Worm (Caenorhabditis elegans) whole organism, L1 larva: ENCODE data around the gene Y53G8B.1.

Source experiments
- C04F5.9 ChIP-seq: sonication (generic microtip); optimal IDR thresholded peaks from 2 replicates; lab custom pipeline; 2016; ENCODE audit warnings: missing genetic modification characterization, missing compliant biosample characterization
- elt-2 ChIP-seq: sonication (generic microtip); optimal IDR thresholded peaks from 2 replicates; lab custom pipeline; 2016; ENCODE audit warnings: missing genetic modification characterization, mild to moderate bottlenecking, inconsistent platforms, missing compliant biosample characterization, missing genetic modification reagents
- mdl-1 ChIP-seq, 2 experiments: fragments of 150-350 bp; optimal IDR thresholded peaks; 2 replicates each; lab custom pipeline; 2014 to 2017; ENCODE audit warnings: missing biosample characterization in 2 of 2, missing genetic modification characterization in 2 of 2, inconsistent platforms in 1 of 2
- mef-2 ChIP-seq: fragments of 150-350 bp; optimal IDR thresholded peaks from 2 replicates; lab custom pipeline; 2014; ENCODE audit warnings: missing biosample characterization, missing genetic modification characterization
- nhr-11 ChIP-seq: fragments of 150-350 bp; optimal IDR thresholded peaks from 2 replicates; lab custom pipeline; 2014; ENCODE audit warnings: missing biosample characterization, missing genetic modification characterization
- pqm-1 ChIP-seq: sonication (generic microtip); optimal IDR thresholded peaks from 3 replicates; lab custom pipeline; 2017; ENCODE audit warnings: missing biosample characterization, missing genetic modification characterization

- TF ChIP-seq C04F5.9 (tag; lab: Kevin White, UChicago), result no peak
- TF ChIP-seq nhr-11, result no peak
- no peak for TF ChIP-seq mdl-1 (tag; optimal IDR thresholded peaks at IDR 0.05; lab: Kevin White, UChicago)
- TF ChIP-seq pqm-1, result no peak
- no peak for TF ChIP-seq elt-2 (tag; lab: Kevin White, UChicago)
- no peak for TF ChIP-seq mef-2 (tag; lab: Kevin White, UChicago)
These were observed 14.6 kb downstream of the Y53G8B.1 start, which contains the start of gene C44B11.4 for ce11 chrIII:3143657-3144056.
